Worm (Caenorhabditis elegans) whole organism, L1 larva: ENCODE measurements around the gene C15C8.4.

Experiments
- C16A3.4 ChIP-seq: fragments of 150-350 bp; optimal IDR thresholded peaks from 2 replicates; lab custom pipeline; 2014; ENCODE audit warnings: missing biosample characterization, missing genetic modification characterization
- C34B4.2 ChIP-seq: sonication (generic microtip); optimal IDR thresholded peaks from 2 replicates; lab custom pipeline; 2017; ENCODE audit warnings: mild to moderate bottlenecking, missing genetic modification characterization, missing compliant biosample characterization
- F16B12.6 ChIP-seq: fragments of 150-350 bp; optimal IDR thresholded peaks from 2 replicates; lab custom pipeline; 2014; ENCODE audit warnings: missing biosample characterization, missing genetic modification characterization
- Y116A8C.19 ChIP-seq: sonication (generic microtip); optimal IDR thresholded peaks from 2 replicates; lab custom pipeline; 2016; ENCODE audit warnings: missing compliant biosample characterization, missing genetic modification characterization, borderline replicate concordance
- aha-1 ChIP-seq: fragments of 150-350 bp; optimal IDR thresholded peaks from 2 replicates; lab custom pipeline; 2014; ENCODE audit warnings: missing biosample characterization, missing genetic modification characterization
- ceh-63 ChIP-seq: fragments of 200-800 bp; sonication (Bioruptor generic); optimal IDR thresholded peaks from 2 replicates; lab custom pipeline; 2018; ENCODE audit warnings: mild to moderate bottlenecking, missing genetic modification characterization, missing compliant biosample characterization
- ceh-8 ChIP-seq: fragments of 200-800 bp; sonication (Bioruptor generic); optimal IDR thresholded peaks from 2 replicates; lab custom pipeline; 2018; ENCODE audit warnings: mild to moderate bottlenecking, missing genetic modification characterization, moderate library complexity, missing compliant biosample characterization
- ceh-88 ChIP-seq: fragments of 200-800 bp; sonication (Bioruptor generic); IDR thresholded peaks from 2 replicates; pipeline ENCODE4 v1.3.6; 2022; ENCODE audit warnings: missing genetic modification characterization, missing compliant biosample characterization
- efl-1 ChIP-seq, 4 experiments: fragments of 150-350 bp; optimal IDR thresholded peaks in 3 of 4; peaks in 1 of 4; 1 replicate in 1 of 4; 2 replicates in 3 of 4; lab custom pipeline; 2014; ENCODE audit warnings: missing biosample characterization in 2 of 4, missing genetic modification characterization in 2 of 4, missing genetic modification reagents in 2 of 4
- egl-13 ChIP-seq: sonication (generic microtip); optimal IDR thresholded peaks from 2 replicates; lab custom pipeline; 2016; ENCODE audit warnings: missing genotype, missing genetic modification reagents, missing genetic modification characterization, missing compliant biosample characterization
- elt-3 ChIP-seq, 6 experiments: fragments of 150-350 bp in 1 of 6; sonication (generic microtip); optimal IDR thresholded peaks; 2 replicates each; lab custom pipeline; 2017 to 2018; ENCODE audit warnings: missing biosample characterization in 6 of 6, missing genetic modification characterization in 6 of 6, inconsistent platforms in 1 of 6
- fkh-4 ChIP-seq: sonication (generic microtip); optimal IDR thresholded peaks from 2 replicates; lab custom pipeline; 2016; ENCODE audit warnings: missing compliant biosample characterization, missing genetic modification characterization, borderline replicate concordance
- grh-1 ChIP-seq: fragments of 200-800 bp; sonication (Bioruptor generic); IDR thresholded peaks from 2 replicates; pipeline ENCODE4 v1.3.6; 2022; ENCODE audit warnings: missing genetic modification reagents, missing genetic modification characterization, missing compliant biosample characterization
- hlh-17 ChIP-seq: fragments of 200-800 bp; sonication (Bioruptor generic); optimal IDR thresholded peaks from 2 replicates; lab custom pipeline; 2018; ENCODE audit warnings: missing genetic modification characterization, mild to moderate bottlenecking, missing compliant biosample characterization, moderate library complexity, borderline replicate concordance
- hlh-4 ChIP-seq: sonication (generic microtip); optimal IDR thresholded peaks from 2 replicates; lab custom pipeline; 2016; ENCODE audit warnings: mild to moderate bottlenecking, missing genetic modification characterization, missing compliant biosample characterization
- hpl-2 ChIP-seq: fragments of 150-350 bp; optimal IDR thresholded peaks from 2 replicates; lab custom pipeline; 2014; ENCODE audit warnings: missing biosample characterization, missing genetic modification reagents, missing genetic modification characterization
- irx-1 ChIP-seq: sonication (generic microtip); optimal IDR thresholded peaks from 2 replicates; lab custom pipeline; 2016; ENCODE audit warnings: missing genetic modification characterization, missing compliant biosample characterization
- jun-1 ChIP-seq: fragments of 150-350 bp; optimal IDR thresholded peaks from 2 replicates; lab custom pipeline; 2014; ENCODE audit warnings: missing biosample characterization, missing genetic modification reagents, missing genetic modification characterization
- lin-13 ChIP-seq: fragments of 150-350 bp; optimal IDR thresholded peaks from 2 replicates; lab custom pipeline; 2014; ENCODE audit warnings: missing biosample characterization, missing genetic modification reagents, missing genetic modification characterization
- lir-3 ChIP-seq: sonication (generic microtip); optimal IDR thresholded peaks from 2 replicates; lab custom pipeline; 2016; ENCODE audit warnings: mild to moderate bottlenecking, missing genetic modification characterization, moderate library complexity, missing compliant biosample characterization; ENCODE audit not compliant: poor library complexity
- mef-2 ChIP-seq: fragments of 150-350 bp; optimal IDR thresholded peaks from 2 replicates; lab custom pipeline; 2014; ENCODE audit warnings: missing biosample characterization, missing genetic modification characterization
- nhr-47 ChIP-seq: sonication (generic microtip); optimal IDR thresholded peaks from 2 replicates; lab custom pipeline; 2016; ENCODE audit warnings: mild to moderate bottlenecking, missing genetic modification characterization, moderate library complexity, missing compliant biosample characterization
- nhr-71 ChIP-seq: sonication (generic microtip); optimal IDR thresholded peaks from 2 replicates; lab custom pipeline; 2016; ENCODE audit warnings: mild to moderate bottlenecking, missing genetic modification characterization, moderate library complexity, missing compliant biosample characterization
- nhr-76 ChIP-seq: sonication (generic microtip); optimal IDR thresholded peaks from 2 replicates; lab custom pipeline; 2017; ENCODE audit warnings: missing biosample characterization, missing genetic modification characterization
- pax-3 ChIP-seq: fragments of 200-800 bp; sonication (Bioruptor generic); optimal IDR thresholded peaks from 2 replicates; lab custom pipeline; 2018; ENCODE audit warnings: mild to moderate bottlenecking, missing genetic modification characterization, moderate library complexity, missing compliant biosample characterization
- pqm-1 ChIP-seq: sonication (generic microtip); optimal IDR thresholded peaks from 3 replicates; lab custom pipeline; 2017; ENCODE audit warnings: missing biosample characterization, missing genetic modification characterization
- snpc-4 ChIP-seq: fragments of 150-350 bp; optimal IDR thresholded peaks from 2 replicates; lab custom pipeline; 2014; ENCODE audit warnings: missing biosample characterization, missing genetic modification characterization
- sox-4 ChIP-seq: sonication (generic microtip); optimal IDR thresholded peaks from 2 replicates; lab custom pipeline; 2016; ENCODE audit warnings: missing genetic modification characterization, missing compliant biosample characterization
- swsn-7 ChIP-seq: sonication (generic microtip); optimal IDR thresholded peaks from 2 replicates; lab custom pipeline; 2016; ENCODE audit warnings: missing genetic modification characterization, missing compliant biosample characterization
- tbx-2 ChIP-seq: sonication (generic microtip); optimal IDR thresholded peaks from 2 replicates; lab custom pipeline; 2016; ENCODE audit warnings: missing genetic modification characterization, missing compliant biosample characterization
- unc-30 ChIP-seq: sonication (generic microtip); optimal IDR thresholded peaks from 2 replicates; lab custom pipeline; 2017; ENCODE audit warnings: missing biosample characterization, missing genetic modification characterization
- unc-86 ChIP-seq: sonication (generic microtip); optimal IDR thresholded peaks from 2 replicates; lab custom pipeline; 2016; ENCODE audit warnings: missing genetic modification characterization, missing compliant biosample characterization
- zip-4 ChIP-seq: fragments of 200-800 bp; sonication (Bioruptor generic); optimal IDR thresholded peaks from 2 replicates; lab custom pipeline; 2018; ENCODE audit warnings: mild to moderate bottlenecking, missing genetic modification characterization, moderate library complexity, missing compliant biosample characterization
- ztf-11 ChIP-seq, 2 experiments: sonication (generic microtip); optimal IDR thresholded peaks; 2 replicates each; lab custom pipeline; 2016 to 2017; ENCODE audit warnings: missing genetic modification characterization in 2 of 2, missing biosample characterization in 1 of 2, missing compliant biosample characterization in 1 of 2

C15C8.4 gene

DNA sequence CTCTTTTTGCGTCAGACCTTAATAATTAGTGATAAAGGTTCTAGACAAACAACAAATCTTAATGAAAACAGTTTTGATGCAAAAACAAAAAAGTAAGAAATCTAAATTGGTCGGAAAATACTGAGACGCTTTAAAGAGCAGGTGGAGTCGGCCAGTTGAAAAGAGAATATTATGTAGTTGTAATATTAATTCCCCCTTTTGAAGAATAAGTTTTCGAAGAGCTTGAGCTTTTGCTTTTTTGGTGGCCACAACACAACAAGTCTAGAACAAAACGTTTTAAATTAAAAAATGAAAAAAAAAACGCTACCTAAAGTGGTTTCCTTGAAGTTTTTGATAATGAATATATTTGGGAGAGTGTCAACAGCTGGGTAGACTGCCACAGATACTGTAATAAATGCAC, 30.8 kb downstream of the C15C8.4 start, which contains the start of gene str-178:
str-178 (minus strand) TSS at position 101 of the 400 bp plus-strand sequence.
- TF ChIP-seq nhr-47 = no peak
- TF ChIP-seq F16B12.6 (tag; lab: Kevin White, UChicago) = no peak
- TF ChIP-seq unc-30 = no peak
- TF ChIP-seq pqm-1 (tag; lab: Kevin White, UChicago) = no peak
- TF ChIP-seq hlh-4 = no peak

DNA sequence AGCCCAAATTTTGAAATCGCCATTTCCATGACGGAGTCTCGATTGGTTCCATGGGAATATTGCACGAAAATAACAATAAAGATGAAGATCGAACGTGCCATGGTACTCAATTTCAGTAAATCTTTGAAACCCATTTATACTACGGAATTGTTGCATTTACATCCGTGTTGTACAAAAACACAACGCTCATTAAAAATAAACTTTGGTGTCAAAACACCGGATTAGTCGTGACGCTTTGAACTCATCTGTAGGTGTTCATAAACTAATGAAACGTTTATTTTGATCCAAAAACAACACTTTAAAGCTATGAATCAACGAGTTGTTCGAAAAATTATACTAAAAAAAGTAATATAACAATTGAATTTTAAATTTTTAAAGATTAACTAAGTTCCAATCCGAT, 33.1 kb downstream of the C15C8.4 start, which contains the start of gene R11D1.4:
R11D1.4 (minus strand) TSS at position 101 of the 400 bp plus-strand sequence.
- TF ChIP-seq jun-1 (tag; lab: Kevin White, UChicago) (no peak), hpl-2 (GFP tag; lab: Kevin White, UChicago) (no peak), aha-1 (tag; lab: Kevin White, UChicago) (no peak), fkh-4 (tag; lab: Kevin White, UChicago) (no peak), pax-3 (no peak), tbx-2 (no peak), sox-4 (tag; lab: Kevin White, UChicago) (no peak), lin-13 (GFP tag; lab: Kevin White, UChicago) (no peak), irx-1 (tag; lab: Kevin White, UChicago) (no peak), nhr-71 (tag; lab: Kevin White, UChicago) (no peak)

DNA sequence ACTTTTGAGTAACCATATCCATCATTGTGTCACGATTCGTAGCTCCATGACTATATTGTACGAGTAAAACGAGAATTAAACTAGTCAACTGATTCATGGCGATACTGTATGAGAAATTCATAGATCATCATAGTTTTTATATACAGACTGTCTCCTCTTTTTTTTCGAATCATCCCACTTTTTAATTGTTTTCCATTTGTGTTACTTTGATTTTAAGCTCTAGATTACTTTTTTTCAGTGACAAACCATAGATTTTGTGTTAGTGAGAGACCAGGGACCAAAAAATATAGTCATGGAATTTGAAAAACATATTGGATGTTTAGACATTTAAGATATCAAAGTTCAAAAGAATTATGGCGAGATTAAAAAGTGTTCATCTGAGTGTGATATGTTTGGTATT, 35.3 kb downstream of the C15C8.4 start, which contains the start of gene R11D1.3:
R11D1.3 (minus strand) TSS at position 101 of the 400 bp plus-strand sequence.
- no peak for TF ChIP-seq C16A3.4 (tag; lab: Kevin White, UChicago)
- no peak for TF ChIP-seq nhr-47
- no peak for TF ChIP-seq unc-86 (tag; lab: Kevin White, UChicago)
- TF ChIP-seq egl-13 (tag; lab: Kevin White, UChicago) = no peak
- no peak for TF ChIP-seq swsn-7
- TF ChIP-seq ceh-63 = no peak
- TF ChIP-seq zip-4 (GFP tag; lab: Kevin White, UChicago) = no peak
- TF ChIP-seq Y116A8C.19 (tag; lab: Kevin White, UChicago) = no peak
- no peak for TF ChIP-seq aha-1 (tag; lab: Kevin White, UChicago)
- no peak for TF ChIP-seq lir-3 (tag; lab: Kevin White, UChicago)
- TF ChIP-seq ztf-11 (tag; optimal IDR thresholded peaks at IDR 0.05; lab: Kevin White, UChicago) = no peak
- no peak for TF ChIP-seq ceh-88
- no peak for TF ChIP-seq hlh-17 (GFP tag; lab: Kevin White, UChicago)
- TF ChIP-seq mef-2 (tag; lab: Kevin White, UChicago) = no peak
- TF ChIP-seq pqm-1 (tag; lab: Kevin White, UChicago) = no peak
- TF ChIP-seq nhr-76 (tag; lab: Kevin White, UChicago) = no peak

DNA sequence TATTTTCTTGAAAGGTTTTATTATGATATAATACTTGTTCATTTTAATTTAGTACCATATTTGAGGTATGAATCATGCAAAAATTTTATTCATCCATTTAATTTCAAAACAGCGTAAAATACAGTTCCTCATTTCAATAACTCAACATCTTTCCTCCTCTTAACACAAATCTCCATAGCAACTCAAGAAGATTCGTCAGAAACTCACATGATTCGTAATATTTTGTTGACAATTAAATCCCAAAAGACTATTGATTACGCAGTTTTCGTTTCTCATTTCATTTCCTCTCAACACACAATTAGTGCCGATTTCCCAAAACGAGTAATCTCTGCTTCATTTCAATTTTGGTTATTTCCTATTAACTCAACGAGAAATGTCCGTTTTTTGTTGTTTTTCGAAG, 39.0 kb downstream of the C15C8.4 start, which contains the start of gene R11D1.2:
R11D1.2 (plus strand) TSS at position 301 of the 400 bp plus-strand sequence.
- TF ChIP-seq ceh-8 (peak; percentile 1), efl-1 (optimal IDR thresholded peaks at IDR 0.05; lab: Kevin White, UChicago) (no peak), efl-1 (GFP tag; optimal IDR thresholded peaks at IDR 0.05 in 1 of 2; lab: Kevin White, UChicago) (peak in 1 of 2 experiments; percentile 77), Y116A8C.19 (tag; lab: Kevin White, UChicago) (no peak)

DNA sequence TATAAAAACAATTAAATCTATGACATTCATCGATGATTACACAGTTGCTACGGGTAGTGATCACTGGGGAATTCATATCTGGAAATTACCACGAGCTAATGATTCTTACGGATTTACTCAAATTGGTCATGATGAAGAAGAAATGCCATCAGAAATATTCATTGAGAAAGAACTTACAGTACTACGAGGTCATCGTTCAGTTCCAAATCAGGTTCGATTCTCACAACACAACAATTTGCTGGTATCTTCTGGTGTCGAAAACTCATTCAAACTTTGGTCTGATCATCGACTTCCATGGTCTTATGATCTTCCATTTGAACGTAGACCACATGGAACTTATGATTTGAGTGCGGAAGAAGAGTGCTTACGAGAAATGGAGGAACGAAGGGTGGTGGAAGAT, 40.8 kb downstream of the C15C8.4 start:
- TF ChIP-seq F16B12.6 (tag; lab: Kevin White, UChicago) (no peak), C34B4.2 (tag; lab: Kevin White, UChicago) (no peak), sox-4 (tag; lab: Kevin White, UChicago) (no peak), elt-3 (tag; optimal IDR thresholded peaks at IDR 0.05; lab: Kevin White, UChicago) (no peak), snpc-4 (tag; lab: Kevin White, UChicago) (no peak), grh-1 (GFP tag; lab: Robert Waterston, UW) (no peak), efl-1 (optimal IDR thresholded peaks at IDR 0.05; lab: Kevin White, UChicago) (no peak), efl-1 (GFP tag; optimal IDR thresholded peaks at IDR 0.05 in 1 of 2; lab: Kevin White, UChicago) (peak in 1 of 2 experiments; percentile 65)
- TF ChIP-seq, all 84 proteins: peak for 1
